Fruit fly (Drosophila melanogaster): ENCODE measurements around the gene CG17097.

- no peak for TF ChIP-seq insv (optimal IDR thresholded peaks at IDR 0.05)
- TF ChIP-seq Sin3A (optimal IDR thresholded peaks at IDR 0.05), result no peak
Observed at dm6 chr2L:10677715-10678088, 31.5 kb downstream of the CG17097 start.
